Fruit fly (Drosophila melanogaster) S2 (cell line): ENCODE results near the gene CG44815.

Experiments
- CG8478 ChIP-seq: fragments of >200 bp; optimal IDR thresholded peaks from 2 replicates; lab custom pipeline; 2018
- CTCF ChIP-seq, 2 experiments: fragments of >200 bp; optimal IDR thresholded peaks; 2 replicates each; lab custom pipeline; 2018

DNA sequence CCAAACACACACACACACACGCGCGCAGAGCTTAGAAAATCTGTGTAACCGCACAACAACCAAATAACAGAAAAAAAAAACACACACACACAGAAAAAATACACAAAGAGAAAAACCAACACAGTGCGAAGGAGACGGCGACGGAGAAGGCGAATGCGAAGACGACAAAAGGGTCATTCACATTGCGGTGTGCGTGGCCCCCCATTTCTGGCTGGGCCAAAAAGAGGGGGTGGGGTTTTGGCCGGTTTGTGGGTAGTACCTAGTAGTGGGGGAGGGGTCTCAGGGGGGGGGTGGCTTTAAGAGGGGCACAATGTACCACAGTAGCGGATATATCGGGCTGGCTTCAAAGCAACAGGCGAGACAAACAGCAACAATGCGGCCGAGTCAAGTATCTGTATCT is 37.6 kb upstream of the CG44815 start:
- no peak for TF ChIP-seq CG8478 (lab: Kevin White, UChicago)
- TF ChIP-seq CTCF (optimal IDR thresholded peaks at IDR 0.05; lab: Kevin White, UChicago) = no peak
